Worm (Caenorhabditis elegans) whole organism, young adult: ENCODE results near the gene cdr-6.

Experiments
- B0019.2 ChIP-seq: fragments of 200-800 bp; sonication (Bioruptor generic); conservative IDR thresholded peaks from 2 replicates; pipeline ENCODE4 v1.3.6; 2022; ENCODE audit warnings: missing genetic modification reagents, missing genetic modification characterization, missing compliant biosample characterization
- B0261.1 ChIP-seq: sonication (generic microtip); optimal IDR thresholded peaks from 2 replicates; lab custom pipeline; 2016; ENCODE audit warnings: mild to moderate bottlenecking, missing genetic modification characterization, moderate library complexity, missing compliant biosample characterization
- F10E7.11 ChIP-seq: sonication (generic microtip); optimal IDR thresholded peaks from 2 replicates; lab custom pipeline; 2017; ENCODE audit warnings: mild to moderate bottlenecking, missing genetic modification characterization, moderate library complexity, missing compliant biosample characterization
- F33H1.4 ChIP-seq: fragments of 200-800 bp; sonication (Bioruptor generic); IDR thresholded peaks from 2 replicates; pipeline ENCODE4 v1.3.6; 2022; ENCODE audit warnings: missing genetic modification reagents, missing genetic modification characterization, missing compliant biosample characterization
- F37B4.10 ChIP-seq: fragments of 200-800 bp; sonication (Bioruptor generic); IDR thresholded peaks from 2 replicates; pipeline ENCODE4 v1.3.6; 2022; ENCODE audit warnings: missing genetic modification characterization, missing compliant biosample characterization
- F39B2.1 ChIP-seq: fragments of 200-800 bp; sonication (Bioruptor generic); IDR thresholded peaks from 2 replicates; pipeline ENCODE4 v1.3.6; 2022; ENCODE audit warnings: missing genetic modification reagents, missing genetic modification characterization, missing compliant biosample characterization
- F49E8.2 ChIP-seq: sonication (generic microtip); optimal IDR thresholded peaks from 3 replicates; lab custom pipeline; 2017; ENCODE audit warnings: missing genetic modification characterization, mild to moderate bottlenecking, missing compliant biosample characterization, antibody characterized with exemption, moderate library complexity; ENCODE audit not compliant: insufficient read depth
- F57A8.1 ChIP-seq: fragments of 200-800 bp; sonication (Bioruptor generic); optimal IDR thresholded peaks from 2 replicates; lab custom pipeline; 2018; ENCODE audit warnings: mild to moderate bottlenecking, missing genetic modification characterization, moderate library complexity, missing compliant biosample characterization
- T07F8.4 ChIP-seq: sonication (generic microtip); optimal IDR thresholded peaks from 2 replicates; lab custom pipeline; 2016; ENCODE audit warnings: mild to moderate bottlenecking, missing genetic modification characterization, moderate library complexity, missing compliant biosample characterization
- aptf-2 ChIP-seq: fragments of 200-800 bp; sonication (Bioruptor generic); conservative IDR thresholded peaks from 2 replicates; pipeline ENCODE4 v1.3.6; 2022; ENCODE audit warnings: missing genetic modification reagents, missing genetic modification characterization, missing compliant biosample characterization
- bed-1 ChIP-seq: fragments of 200-800 bp; sonication (Bioruptor generic); IDR thresholded peaks from 2 replicates; pipeline ENCODE4 v1.3.6; 2022; ENCODE audit warnings: missing genetic modification reagents, missing genetic modification characterization, missing compliant biosample characterization
- ccch-3 ChIP-seq: fragments of 200-800 bp; sonication (Bioruptor generic); optimal IDR thresholded peaks from 2 replicates; lab custom pipeline; 2018; ENCODE audit warnings: mild to moderate bottlenecking, missing genetic modification characterization, missing compliant biosample characterization
- ceh-40 ChIP-seq: fragments of 200-800 bp; sonication (Bioruptor generic); IDR thresholded peaks from 2 replicates; pipeline ENCODE4 v1.3.6; 2022; ENCODE audit warnings: missing genetic modification characterization, missing compliant biosample characterization
- ceh-58 ChIP-seq: fragments of 200-800 bp; sonication (Bioruptor generic); IDR thresholded peaks from 2 replicates; pipeline ENCODE4 v1.3.6; 2022; ENCODE audit warnings: missing genetic modification characterization, missing compliant biosample characterization
- chd-7 ChIP-seq: sonication (generic microtip); optimal IDR thresholded peaks from 2 replicates; lab custom pipeline; 2016; ENCODE audit warnings: mild to moderate bottlenecking, missing genetic modification characterization, moderate library complexity, missing compliant biosample characterization
- egrh-3 ChIP-seq: fragments of 200-800 bp; sonication (Bioruptor generic); IDR thresholded peaks from 2 replicates; pipeline ENCODE4 v1.3.6; 2022; ENCODE audit warnings: missing genetic modification reagents, missing genetic modification characterization, missing compliant biosample characterization
- fkh-3 ChIP-seq: sonication (generic microtip); optimal IDR thresholded peaks from 2 replicates; lab custom pipeline; 2016; ENCODE audit warnings: mild to moderate bottlenecking, missing genetic modification characterization, missing compliant biosample characterization
- him-1 ChIP-seq: sonication (generic microtip); optimal IDR thresholded peaks from 2 replicates; lab custom pipeline; 2016; ENCODE audit warnings: missing genotype, missing genetic modification reagents, missing genetic modification characterization, missing compliant biosample characterization
- let-526 ChIP-seq: fragments of 200-800 bp; sonication (Bioruptor generic); IDR thresholded peaks from 2 replicates; pipeline ENCODE4 v1.3.6; 2022; ENCODE audit warnings: missing genetic modification reagents, missing genetic modification characterization, missing compliant biosample characterization
- lin-40 ChIP-seq: sonication (generic microtip); optimal IDR thresholded peaks from 2 replicates; lab custom pipeline; 2016; ENCODE audit warnings: missing genetic modification characterization, mild to moderate bottlenecking, missing compliant biosample characterization, missing genotype, missing genetic modification reagents
- madf-8 ChIP-seq: fragments of 200-800 bp; sonication (Bioruptor generic); conservative IDR thresholded peaks from 2 replicates; pipeline ENCODE4 v1.3.6; 2022; ENCODE audit warnings: missing genetic modification reagents, missing genetic modification characterization, missing compliant biosample characterization
- mxl-1 ChIP-seq: sonication (generic microtip); optimal IDR thresholded peaks from 2 replicates; lab custom pipeline; 2016; ENCODE audit warnings: missing genetic modification characterization, missing compliant biosample characterization
- nfya-1 ChIP-seq: sonication (generic microtip); optimal IDR thresholded peaks from 2 replicates; lab custom pipeline; 2017; ENCODE audit warnings: antibody characterized with exemption, missing compliant biosample characterization, missing genetic modification characterization, borderline replicate concordance; ENCODE audit not compliant: insufficient read depth
- nfya-2 ChIP-seq: fragments of 200-800 bp; sonication (Bioruptor generic); IDR thresholded peaks from 2 replicates; pipeline ENCODE4 v1.3.6; 2022; ENCODE audit warnings: missing genetic modification reagents, missing genetic modification characterization, missing compliant biosample characterization
- nfyb-1 ChIP-seq: fragments of 200-800 bp; sonication (Bioruptor generic); IDR thresholded peaks from 2 replicates; pipeline ENCODE4 v1.3.6; 2022; ENCODE audit warnings: missing genetic modification reagents, missing genetic modification characterization, missing compliant biosample characterization
- nhr-179 ChIP-seq: sonication (generic microtip); optimal IDR thresholded peaks from 2 replicates; lab custom pipeline; 2016; ENCODE audit warnings: mild to moderate bottlenecking, missing genetic modification characterization, missing compliant biosample characterization
- nhr-80 ChIP-seq: sonication (generic microtip); optimal IDR thresholded peaks from 2 replicates; lab custom pipeline; 2016; ENCODE audit warnings: missing genetic modification characterization, missing compliant biosample characterization
- rpc-1 ChIP-seq, 2 experiments: fragments of 150-350 bp in 1 of 2; sonication (generic microtip) in 1 of 2; optimal IDR thresholded peaks; 2 replicates each; lab custom pipeline; 2014 to 2018; ENCODE audit warnings: missing biosample characterization in 1 of 2, missing genetic modification characterization in 1 of 2, missing genetic modification reagents in 1 of 2, missing genotype in 1 of 2
- sea-2 ChIP-seq: fragments of 200-800 bp; sonication (Bioruptor generic); IDR thresholded peaks from 2 replicates; pipeline ENCODE4 v1.3.6; 2022; ENCODE audit warnings: missing genetic modification characterization, missing compliant biosample characterization
- snpc-1.1 ChIP-seq: sonication (generic microtip); optimal IDR thresholded peaks from 2 replicates; lab custom pipeline; 2017; ENCODE audit warnings: missing genetic modification characterization, mild to moderate bottlenecking, missing compliant biosample characterization, antibody characterized with exemption, moderate library complexity, missing genotype, missing genetic modification reagents; ENCODE audit not compliant: insufficient read depth
- snpc-4 ChIP-seq, 5 experiments: fragments of 150-350 bp in 1 of 5; sonication (generic microtip) in 4 of 5; optimal IDR thresholded peaks; 2 replicates each; lab custom pipeline; 2014 to 2018; ENCODE audit warnings: missing genetic modification characterization in 5 of 5, missing biosample characterization in 3 of 5, antibody characterized with exemption in 2 of 5, mild to moderate bottlenecking in 2 of 5, missing compliant biosample characterization in 2 of 5, missing genotype in 2 of 5, moderate library complexity in 2 of 5, missing genetic modification reagents in 1 of 5
- tbx-9 ChIP-seq: sonication (generic microtip); optimal IDR thresholded peaks from 2 replicates; lab custom pipeline; 2016; ENCODE audit warnings: borderline replicate concordance, missing genetic modification characterization, inconsistent platforms, missing compliant biosample characterization
- tlf-1 ChIP-seq: fragments of 200-800 bp; sonication (Bioruptor generic); optimal IDR thresholded peaks from 2 replicates; lab custom pipeline; 2018; ENCODE audit warnings: mild to moderate bottlenecking, missing genetic modification characterization, missing compliant biosample characterization
- zim-3 ChIP-seq: sonication (generic microtip); optimal IDR thresholded peaks from 2 replicates; lab custom pipeline; 2017; ENCODE audit warnings: mild to moderate bottlenecking, missing genetic modification characterization, moderate library complexity, missing compliant biosample characterization
- ztf-25 ChIP-seq: fragments of 200-800 bp; sonication (Bioruptor generic); IDR thresholded peaks from 2 replicates; pipeline ENCODE4 v1.3.6; 2022; ENCODE audit warnings: missing genetic modification reagents, missing genetic modification characterization, missing compliant biosample characterization
- ztf-3 ChIP-seq: fragments of 200-800 bp; sonication (Bioruptor generic); optimal IDR thresholded peaks from 2 replicates; lab custom pipeline; 2018; ENCODE audit warnings: mild to moderate bottlenecking, missing genetic modification characterization, missing compliant biosample characterization
- ztf-6 ChIP-seq: fragments of 200-800 bp; sonication (Bioruptor generic); IDR thresholded peaks from 2 replicates; pipeline ENCODE4 v1.3.6; 2022; ENCODE audit warnings: missing genetic modification reagents, missing genetic modification characterization, missing compliant biosample characterization

cdr-6 gene

ce11 chrV:12446895-12447294 lies 33.4 kb upstream of the cdr-6 start, which contains the start of the genes pals-38 and C54D10.9:
Gene pals-38, minus strand, starts transcription at chrV:12446995.
Gene C54D10.9, plus strand, starts transcription at chrV:12447153.
- TF ChIP-seq bed-1 (GFP tag; lab: Robert Waterston, UW) = no peak
- TF ChIP-seq fkh-3 (tag; lab: Kevin White, UChicago) = no peak
- TF ChIP-seq rpc-1 (optimal IDR thresholded peaks at IDR 0.05; lab: Kevin White, UChicago) = no peak
- no peak for TF ChIP-seq rpc-1 (tag; optimal IDR thresholded peaks at IDR 0.05; lab: Kevin White, UChicago)
- no peak for TF ChIP-seq ztf-25 (GFP tag; lab: Robert Waterston, UW)
- TF ChIP-seq F37B4.10 (GFP tag; lab: Robert Waterston, UW) = no peak
- no peak for TF ChIP-seq mxl-1 (tag; lab: Kevin White, UChicago)
- TF ChIP-seq ccch-3 (GFP tag; lab: Kevin White, UChicago) = no peak
- TF ChIP-seq B0019.2 (GFP tag; lab: Robert Waterston, UW) = no peak
- no peak for TF ChIP-seq snpc-1.1 (tag; lab: Kevin White, UChicago)
- no peak for TF ChIP-seq B0261.1 (tag; lab: Kevin White, UChicago)
- no peak for TF ChIP-seq F10E7.11 (tag; lab: Kevin White, UChicago)
- no peak for TF ChIP-seq ztf-6

DNA sequence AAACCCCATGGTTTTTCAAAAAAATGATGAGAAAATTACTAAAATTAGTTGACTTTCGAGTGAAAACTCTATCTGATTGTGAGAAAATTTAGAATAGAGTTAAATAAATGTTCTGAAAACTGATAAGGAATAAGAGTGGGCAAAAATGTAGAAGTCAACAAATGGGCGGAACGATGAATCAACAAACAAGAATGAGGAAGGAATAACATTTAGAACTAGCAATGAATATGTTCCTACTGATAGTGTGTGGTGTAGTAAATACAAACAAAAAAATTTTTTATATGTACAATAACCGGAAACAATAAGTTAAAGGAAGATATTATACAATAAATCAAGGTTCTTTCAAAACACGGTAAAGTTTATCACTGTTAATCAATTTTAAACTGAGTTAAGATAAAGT lies 30.3 kb upstream of the cdr-6 start, which contains the start of gene pals-39:
TSS of gene pals-39 (minus strand) at position 101 of the 400 bp plus-strand sequence.
- TF ChIP-seq tbx-9 (tag; lab: Kevin White, UChicago) (no peak), lin-40 (tag; lab: Kevin White, UChicago) (no peak)

ce11 chrV:12441420-12441819 lies 27.9 kb upstream of the cdr-6 start, which contains the start of gene pals-37:
Gene pals-37, minus strand, starts transcription at chrV:12441520.
- TF ChIP-seq ztf-3 (GFP tag; lab: Kevin White, UChicago) (no peak), zim-3 (tag; lab: Kevin White, UChicago) (no peak), nfya-1 (tag; lab: Kevin White, UChicago) (no peak), snpc-4 (GFP tag; optimal IDR thresholded peaks at IDR 0.05; lab: Kevin White, UChicago) (no peak), snpc-4 (tag; optimal IDR thresholded peaks at IDR 0.05; lab: Kevin White, UChicago) (no peak), aptf-2 (GFP tag; lab: Robert Waterston, UW) (no peak), nfyb-1 (GFP tag; lab: Robert Waterston, UW) (no peak), T07F8.4 (tag; lab: Kevin White, UChicago) (no peak), nhr-179 (tag; lab: Kevin White, UChicago) (no peak), madf-8 (no peak), sea-2 (GFP tag; lab: Robert Waterston, UW) (no peak), him-1 (tag; lab: Kevin White, UChicago) (no peak), rpc-1 (optimal IDR thresholded peaks at IDR 0.05; lab: Kevin White, UChicago) (no peak), rpc-1 (tag; optimal IDR thresholded peaks at IDR 0.05; lab: Kevin White, UChicago) (no peak), F49E8.2 (tag; lab: Kevin White, UChicago) (no peak), B0261.1 (tag; lab: Kevin White, UChicago) (no peak)

- TF ChIP-seq chd-7 (tag; lab: Kevin White, UChicago) (no peak), egrh-3 (GFP tag; lab: Robert Waterston, UW) (no peak), ceh-58 (GFP tag; lab: Robert Waterston, UW) (no peak), let-526 (GFP tag; lab: Robert Waterston, UW) (no peak), tlf-1 (GFP tag; lab: Kevin White, UChicago) (no peak), F57A8.1 (no peak), bed-1 (GFP tag; lab: Robert Waterston, UW) (no peak), tbx-9 (tag; lab: Kevin White, UChicago) (no peak), F33H1.4 (GFP tag; lab: Robert Waterston, UW) (no peak), ceh-40 (GFP tag; lab: Robert Waterston, UW) (no peak), nfya-2 (GFP tag; lab: Robert Waterston, UW) (no peak), nhr-80 (tag; lab: Kevin White, UChicago) (no peak), B0261.1 (tag; lab: Kevin White, UChicago) (no peak), F39B2.1 (GFP tag; lab: Robert Waterston, UW) (no peak)
Observed at ce11 chrV:12433717-12434116, 20.2 kb upstream of the cdr-6 start, which contains the start of gene srh-25. Gene srh-25, minus strand, starts transcription at chrV:12433817.
